Fruit fly (Drosophila melanogaster) whole organism, pupa: ENCODE data around the gene CG15201.

Source experiments
- CG10348 ChIP-seq: fragments of 200-800 bp; sonication (Bioruptor generic); IDR thresholded peaks from 2 replicates; pipeline ENCODE4 v1.3.6; 2022; ENCODE audit warnings: missing biosample characterization, missing genetic modification characterization
- CG12605 ChIP-seq: fragments of 200-800 bp; sonication (Bioruptor generic); IDR thresholded peaks from 2 replicates; pipeline ENCODE4 v1.3.6; 2022; ENCODE audit warnings: missing biosample characterization, missing genetic modification characterization
- CG13204 ChIP-seq: fragments of 200-800 bp; sonication (Bioruptor generic); optimal IDR thresholded peaks from 2 replicates; lab custom pipeline; 2018; ENCODE audit warnings: missing biosample characterization, mild to moderate bottlenecking, missing genetic modification characterization, moderate library complexity
- CG14655 ChIP-seq: fragments of 200-800 bp; sonication (Bioruptor generic); optimal IDR thresholded peaks from 3 replicates; lab custom pipeline; 2017; ENCODE audit warnings: mild to moderate bottlenecking, missing biosample characterization, missing genetic modification reagents, missing genetic modification characterization
- CG15710 ChIP-seq: fragments of 200-800 bp; sonication (Bioruptor generic); optimal IDR thresholded peaks from 2 replicates; lab custom pipeline; 2018; ENCODE audit warnings: missing biosample characterization, mild to moderate bottlenecking, missing genetic modification characterization, moderate library complexity
- CG17806 ChIP-seq: fragments of 200-800 bp; sonication (Bioruptor generic); optimal IDR thresholded peaks from 2 replicates; lab custom pipeline; 2018; ENCODE audit warnings: missing biosample characterization, mild to moderate bottlenecking, missing genetic modification characterization, moderate library complexity
- CG32121 ChIP-seq: fragments of 200-800 bp; sonication (Bioruptor generic); IDR thresholded peaks from 2 replicates; pipeline ENCODE4 v1.3.6; 2022; ENCODE audit warnings: missing biosample characterization, missing genetic modification characterization
- CG34367 ChIP-seq: fragments of 200-800 bp; sonication (Bioruptor generic); optimal IDR thresholded peaks from 2 replicates; lab custom pipeline; 2018; ENCODE audit warnings: missing biosample characterization, mild to moderate bottlenecking, missing genetic modification characterization
- CG4496 ChIP-seq: fragments of 200-800 bp; sonication (Bioruptor generic); IDR thresholded peaks from 3 replicates; pipeline ENCODE4 v1.3.6; 2022; ENCODE audit warnings: missing biosample characterization, missing genetic modification characterization
- CG8159 ChIP-seq: fragments of 200-800 bp; sonication (Bioruptor generic); optimal IDR thresholded peaks from 3 replicates; lab custom pipeline; 2018; ENCODE audit warnings: missing biosample characterization, mild to moderate bottlenecking, missing genetic modification characterization, moderate library complexity
- CG9948 ChIP-seq: fragments of 200-800 bp; sonication (Bioruptor generic); optimal IDR thresholded peaks from 2 replicates; lab custom pipeline; 2018; ENCODE audit warnings: missing biosample characterization, mild to moderate bottlenecking, missing genetic modification characterization, moderate library complexity
- D1 ChIP-seq: fragments of 200-800 bp; sonication (Bioruptor generic); optimal IDR thresholded peaks from 2 replicates; lab custom pipeline; 2018; ENCODE audit warnings: missing biosample characterization, mild to moderate bottlenecking, missing genetic modification characterization, moderate library complexity
- EcR ChIP-seq: fragments of 200-800 bp; sonication (Bioruptor generic); optimal IDR thresholded peaks from 3 replicates; lab custom pipeline; 2019; ENCODE audit warnings: missing biosample characterization, missing genetic modification characterization, mild to moderate bottlenecking, moderate library complexity, missing genetic modification reagents
- Pif1A ChIP-seq: fragments of 200-800 bp; sonication (Bioruptor generic); optimal IDR thresholded peaks from 3 replicates; lab custom pipeline; 2016; ENCODE audit warnings: missing biosample characterization, missing genetic modification characterization
- Snoo ChIP-seq: fragments of 200-800 bp; sonication (Bioruptor generic); optimal IDR thresholded peaks from 3 replicates; lab custom pipeline; 2017; ENCODE audit warnings: missing biosample characterization, mild to moderate bottlenecking, missing genetic modification characterization, inconsistent platforms
- gl ChIP-seq: fragments of 200-800 bp; sonication (Bioruptor generic); optimal IDR thresholded peaks from 2 replicates; lab custom pipeline; 2018; ENCODE audit warnings: missing biosample characterization, mild to moderate bottlenecking, missing genetic modification characterization
- rn ChIP-seq: fragments of 200-800 bp; sonication (Bioruptor generic); IDR thresholded peaks from 2 replicates; pipeline ENCODE4 v1.3.6; 2022; ENCODE audit warnings: missing biosample characterization, missing genetic modification characterization

CG15201 gene

DNA sequence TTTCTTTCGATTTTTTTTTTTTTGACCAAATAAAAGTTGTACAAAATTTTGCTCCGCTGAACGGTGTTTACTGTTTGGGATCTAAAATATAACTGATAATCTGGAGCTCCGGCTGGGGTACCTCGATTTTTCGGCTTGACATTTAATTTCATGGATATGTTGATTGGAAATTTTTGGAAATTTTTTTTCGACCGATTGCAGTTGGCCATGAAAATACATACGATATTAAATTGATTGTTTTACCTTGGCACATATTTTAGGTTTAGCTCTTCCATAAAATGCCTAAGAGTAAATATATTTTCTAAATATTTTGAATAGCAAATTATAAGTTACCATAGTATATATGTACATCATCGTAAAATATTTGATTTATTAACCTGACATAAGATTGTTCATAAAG is 26.7 kb downstream of the CG15201 start, which contains the start of gene CG1394:
Gene CG1394, minus strand, starts transcription at position 101 of the 400 bp plus-strand sequence.
- TF ChIP-seq rn (GFP tag; lab: Robert Waterston, UW) (no peak), CG8159 (tag; lab: Kevin White, UChicago) (no peak), Pif1A (no peak), EcR (GFP tag; lab: Kevin White, UChicago) (no peak), CG10348 (no peak), CG14655 (GFP tag; lab: Kevin White, UChicago) (no peak), CG4496 (no peak), CG9948 (no peak), CG12605 (GFP tag; lab: Robert Waterston, UW) (no peak), CG17806 (tag; lab: Kevin White, UChicago) (no peak), gl (tag; lab: Kevin White, UChicago) (no peak)
- TF ChIP-seq, all 21 proteins: peak for 0

DNA sequence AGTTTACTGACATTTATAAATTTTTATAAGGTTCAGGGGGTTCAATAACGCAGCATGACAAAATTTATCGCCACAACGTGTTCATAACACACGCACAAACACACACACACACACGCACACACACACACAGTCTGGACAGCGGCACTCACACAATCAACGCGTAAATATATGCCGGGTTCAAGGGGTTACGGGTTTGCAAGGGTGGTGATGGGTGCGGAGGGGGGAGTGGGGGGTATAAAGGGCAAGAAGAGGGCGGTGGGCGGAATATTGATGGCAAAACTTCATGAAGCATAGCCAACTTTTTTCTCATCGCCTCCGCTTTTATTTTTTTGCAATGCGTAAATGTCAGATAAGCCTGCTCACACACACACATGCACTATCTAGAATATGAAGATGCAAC is 32.2 kb downstream of the CG15201 start:
- TF ChIP-seq CG32121 (GFP tag; lab: Robert Waterston, UW): no peak

DNA sequence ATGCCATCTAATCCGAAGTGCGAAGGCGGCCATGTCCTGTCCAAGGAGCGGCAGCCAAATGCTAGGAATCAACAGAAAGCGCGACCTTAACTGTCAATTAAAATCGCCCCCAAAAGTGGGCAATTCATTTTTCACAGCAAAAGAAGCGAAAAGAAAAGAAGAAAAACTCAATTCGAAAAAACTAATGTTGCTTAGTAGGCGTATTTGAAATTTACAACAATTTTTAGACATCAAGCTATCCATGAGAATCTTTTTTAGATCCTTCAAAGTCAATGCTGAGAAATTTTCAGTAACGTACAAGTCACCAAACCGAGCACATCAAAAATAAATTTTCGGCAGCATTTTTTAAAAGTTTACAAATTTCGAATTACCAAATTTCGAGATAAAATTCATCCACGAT is 38.7 kb downstream of the CG15201 start, which contains the start of gene CG15200:
Gene CG15200, plus strand, starts transcription at position 301 of the 400 bp plus-strand sequence.
- no peak for TF ChIP-seq CG15710 (tag; lab: Kevin White, UChicago)
- TF ChIP-seq D1 (tag; lab: Kevin White, UChicago): no peak
- no peak for TF ChIP-seq Snoo (tag; lab: Kevin White, UChicago)
- no peak for TF ChIP-seq Pif1A
- no peak for TF ChIP-seq CG13204 (GFP tag; lab: Kevin White, UChicago)
- TF ChIP-seq CG9948: no peak
- TF ChIP-seq CG34367: no peak
